Worm (Caenorhabditis elegans): ENCODE measurements around the gene zig-6.

DNA sequence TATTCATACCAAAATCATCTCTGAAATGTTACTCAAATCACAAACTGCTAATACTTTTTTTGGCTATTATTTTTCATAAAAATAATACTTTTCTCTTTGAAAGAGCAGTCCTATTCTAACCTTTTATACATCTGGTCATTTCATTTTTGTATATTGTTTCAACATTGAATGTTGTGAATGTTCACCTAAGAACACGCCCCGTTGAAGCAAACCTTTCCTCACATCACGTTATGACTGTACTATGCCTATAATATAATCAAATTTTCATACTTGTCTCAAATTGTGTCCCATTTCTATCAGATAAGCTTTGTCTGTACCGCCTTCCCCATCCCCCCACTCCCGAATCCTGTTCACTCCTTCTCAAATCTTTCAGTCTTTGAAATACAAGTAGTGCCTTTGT lies 29.4 kb upstream of the zig-6 start:
- TF ChIP-seq unc-62 (GFP tag; optimal IDR thresholded peaks at IDR 0.05): no peak
- TF ChIP-seq ztf-22 (GFP tag; optimal IDR thresholded peaks at IDR 0.05): no peak
- no peak for TF ChIP-seq gei-17 (GFP tag; optimal IDR thresholded peaks at IDR 0.05)
- no peak for TF ChIP-seq sptf-2 (GFP tag; optimal IDR thresholded peaks at IDR 0.05)
- TF ChIP-seq snpc-4 (GFP tag; optimal IDR thresholded peaks at IDR 0.05): no peak
- TF ChIP-seq snpc-4 (tag; optimal IDR thresholded peaks at IDR 0.05): no peak
- no peak for TF ChIP-seq T07F8.4 (tag; optimal IDR thresholded peaks at IDR 0.05)
